Worm (Caenorhabditis elegans) whole organism, L2 larva: ENCODE measurements around the gene T25D1.3.
A peak's percentile ranks its signal among the peaks of the same experiment; 100 is the strongest.

ENCODE experiments used
- fos-1 ChIP-seq: fragments of 150-350 bp; optimal IDR thresholded peaks from 2 replicates; lab custom pipeline; 2014; ENCODE audit warnings: missing biosample characterization, missing genetic modification characterization
- sma-3 ChIP-seq: sonication (generic microtip); optimal IDR thresholded peaks from 2 replicates; lab custom pipeline; 2016; ENCODE audit warnings: missing genetic modification reagents, missing genetic modification characterization, missing compliant biosample characterization
- zag-1 ChIP-seq: fragments of 150-350 bp; optimal IDR thresholded peaks from 2 replicates; lab custom pipeline; 2014; ENCODE audit warnings: missing biosample characterization, missing genetic modification characterization

Gene T25D1.3

ce11 chrX:16560895-16561294 lies 55.4 kb downstream of the T25D1.3 start:
- TF ChIP-seq fos-1 (tag; lab: Kevin White, UChicago): no peak
- TF ChIP-seq zag-1 (tag; lab: Kevin White, UChicago): no peak
- peak; percentile 56 for TF ChIP-seq sma-3
- TF ChIP-seq, all 48 proteins: peak for 1
